Fruit fly (Drosophila melanogaster): ENCODE data around the gene CG31380.

DNA sequence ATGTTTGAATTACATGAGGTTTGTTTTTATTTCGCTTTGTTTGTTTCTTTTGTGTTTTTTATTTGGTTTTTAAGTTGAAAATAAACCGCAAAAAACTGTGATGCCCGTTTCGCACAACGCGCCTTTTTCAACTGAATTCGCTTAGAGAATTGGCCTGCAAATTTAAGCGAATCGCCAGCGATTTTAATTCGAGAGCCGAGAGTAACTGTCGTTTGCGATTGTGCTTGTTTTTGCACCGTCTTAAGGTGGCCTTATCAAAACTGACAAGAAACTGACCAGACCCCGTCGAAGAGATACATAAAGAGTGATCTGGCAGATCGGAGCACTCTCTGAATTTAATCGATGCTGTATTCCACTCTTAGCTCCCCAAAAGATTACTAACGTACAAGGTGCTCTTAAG is 29.1 kb downstream of the CG31380 start:
- TF ChIP-seq h (optimal IDR thresholded peaks at IDR 0.05) (no peak), Sin3A (optimal IDR thresholded peaks at IDR 0.05) (no peak), Myc (optimal IDR thresholded peaks at IDR 0.05) (no peak), insv (optimal IDR thresholded peaks at IDR 0.05) (no peak)
